Worm (Caenorhabditis elegans) whole organism, dauer: ENCODE measurements around the gene pks-1.

Experiments
- unc-62 ChIP-seq: sonication (generic microtip); optimal IDR thresholded peaks from 2 replicates; lab custom pipeline; 2017; ENCODE audit warnings: missing biosample characterization, missing genetic modification reagents, missing genetic modification characterization

The pks-1 gene

DNA sequence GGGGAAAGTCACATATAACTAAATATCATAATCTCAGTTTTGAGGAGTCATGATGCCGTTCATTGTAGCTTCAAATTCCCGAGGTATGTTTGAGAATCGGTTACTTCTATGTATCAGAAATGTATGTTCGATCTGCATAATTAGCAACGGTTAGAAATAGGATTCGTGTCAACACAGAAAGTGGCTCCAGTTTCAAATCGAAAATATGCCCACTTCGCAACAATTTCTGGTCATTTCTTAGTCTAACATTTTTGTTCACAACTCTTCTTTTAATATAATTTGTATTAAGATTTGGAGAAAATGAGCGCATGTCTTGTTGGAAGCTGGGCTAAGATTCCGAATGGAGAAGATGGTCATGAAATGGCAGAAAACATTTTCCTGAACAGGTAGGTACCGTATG lies at the start of gene pks-1:
pks-1 (plus strand) TSS at position 301 of the 400 bp plus-strand sequence.
- no peak for TF ChIP-seq unc-62 (GFP tag; lab: Kevin White, UChicago)

DNA sequence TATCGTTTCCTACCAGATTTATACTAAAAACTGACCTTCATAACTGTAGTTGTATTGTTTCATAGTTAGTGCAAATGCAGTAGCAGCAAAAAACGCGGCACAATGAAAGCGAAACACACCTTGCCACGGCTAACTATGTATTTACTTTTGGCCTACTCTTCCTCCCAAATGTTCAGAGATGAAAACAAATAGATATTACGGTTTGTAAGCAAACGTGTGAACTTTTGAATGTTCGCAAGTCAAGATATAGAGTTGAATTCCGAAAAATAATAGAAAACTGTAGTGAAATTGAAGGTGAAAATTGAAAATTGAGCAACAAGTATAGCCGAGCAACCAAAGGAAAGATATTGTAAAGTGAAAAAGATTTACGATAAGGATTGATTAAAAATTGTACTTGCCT lies 49.4 kb upstream of the pks-1 start, which contains the start of gene chtl-1:
chtl-1 (minus strand) TSS at position 101 of the 400 bp plus-strand sequence.
- no peak for TF ChIP-seq unc-62 (GFP tag; lab: Kevin White, UChicago)

DNA sequence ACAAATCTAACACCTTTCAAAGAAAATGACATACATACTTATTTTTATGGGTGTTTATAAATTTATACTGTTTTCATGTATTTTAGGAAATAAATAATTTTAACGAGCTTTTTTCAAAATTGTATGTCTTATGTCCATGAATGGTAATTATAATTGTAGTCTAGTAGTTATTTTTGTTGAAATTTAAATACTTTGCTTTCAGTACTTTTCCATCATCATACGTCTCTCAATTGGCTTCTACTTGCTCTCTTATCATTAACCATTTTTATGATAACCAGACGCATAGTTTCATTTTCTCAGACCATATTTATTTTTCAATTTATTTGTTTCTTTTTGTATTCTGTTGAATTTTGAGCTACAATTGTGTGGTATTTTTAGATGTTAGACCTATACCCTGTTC lies 48.2 kb upstream of the pks-1 start, which contains the start of gene F35C8.5:
F35C8.5 (plus strand) TSS at position 377 of the 400 bp plus-strand sequence.
- no peak for TF ChIP-seq unc-62 (GFP tag; lab: Kevin White, UChicago)

DNA sequence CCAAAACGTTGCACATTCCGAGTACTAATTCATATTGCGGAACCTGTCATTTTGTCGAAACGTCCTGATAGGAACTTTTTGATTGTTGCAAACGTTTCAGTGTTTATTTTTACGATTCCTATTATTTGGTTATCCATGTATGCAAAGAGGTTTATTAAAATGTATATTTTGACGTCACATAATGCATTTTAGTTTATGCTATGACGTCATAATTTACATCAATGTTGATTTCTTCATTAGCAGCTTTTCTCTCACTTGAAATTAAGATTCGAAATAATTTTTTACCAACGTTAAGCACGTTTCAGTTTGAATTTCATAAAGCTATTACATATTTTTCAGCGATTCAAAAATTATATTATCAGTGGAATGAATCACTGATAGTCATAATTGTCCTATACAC lies 47.0 kb upstream of the pks-1 start:
- TF ChIP-seq unc-62 (GFP tag; lab: Kevin White, UChicago) = no peak

DNA sequence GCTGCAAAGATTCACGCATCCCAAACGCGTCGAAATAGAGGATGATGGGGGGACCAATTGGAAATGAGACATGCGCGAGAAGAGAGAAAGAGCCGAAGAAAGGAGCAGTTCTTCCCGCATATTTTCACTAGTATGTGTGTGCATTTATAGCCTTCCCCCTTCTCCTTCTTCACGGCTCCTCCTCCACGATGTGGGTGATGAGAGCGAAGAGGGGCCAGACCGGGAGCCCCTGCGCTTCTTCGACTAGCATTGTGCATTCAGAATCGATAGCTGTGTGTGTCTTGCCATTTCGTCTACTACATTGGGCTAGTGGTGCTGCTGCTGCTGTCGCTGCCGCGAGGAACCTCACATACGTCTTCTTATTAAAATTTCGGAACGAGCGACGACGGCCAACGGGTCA lies 45.4 kb upstream of the pks-1 start, which contains the start of gene jkk-1:
jkk-1 (plus strand) TSS at position 249 of the 400 bp plus-strand sequence.
- no peak for TF ChIP-seq unc-62 (GFP tag; lab: Kevin White, UChicago)

- no peak for TF ChIP-seq unc-62 (GFP tag; lab: Kevin White, UChicago)
Measured at ce11 chrX:5370605-5371004, 43.0 kb upstream of the pks-1 start.

DNA sequence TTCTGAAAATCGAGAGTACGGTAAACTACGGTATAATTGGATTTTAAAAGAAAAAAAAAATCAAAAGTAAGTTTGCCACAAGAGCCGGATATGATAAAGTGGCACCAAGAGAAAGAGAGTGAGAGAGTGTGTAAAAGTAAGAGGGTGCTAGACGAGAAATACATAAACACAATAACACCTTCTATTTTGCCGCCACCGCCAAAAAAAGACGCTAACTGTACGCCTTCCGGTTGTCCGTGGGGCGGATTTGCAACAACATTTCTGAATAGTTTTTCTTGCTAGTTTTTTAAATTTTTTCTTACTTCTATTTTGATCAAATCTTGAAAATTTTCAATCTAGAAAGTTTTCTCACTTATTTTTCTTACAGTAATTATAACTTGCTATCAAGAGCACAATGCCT lies 41.0 kb upstream of the pks-1 start, which contains the start of gene F35C8.8:
F35C8.8 (minus strand) TSS at position 2 of the 400 bp plus-strand sequence.
- TF ChIP-seq unc-62 (GFP tag; lab: Kevin White, UChicago) = no peak

DNA sequence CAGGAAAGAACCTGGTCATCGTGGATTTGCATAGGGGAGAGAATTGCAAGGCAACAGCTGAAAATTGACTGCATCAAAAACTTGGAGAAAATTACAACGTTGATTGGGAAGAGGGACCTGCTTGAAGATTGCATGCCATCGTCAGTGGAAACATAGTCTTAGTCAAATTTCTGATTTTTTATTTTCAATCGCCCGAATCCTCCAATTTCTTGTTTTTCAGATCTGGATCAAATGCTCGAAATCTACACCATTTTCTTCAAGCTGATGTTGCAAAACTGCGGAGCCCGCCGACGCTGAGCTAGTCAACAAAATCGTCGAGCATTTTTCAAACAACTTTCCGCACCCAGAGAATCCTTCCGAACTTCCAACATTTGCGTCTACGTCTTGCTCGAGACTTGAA lies 40.0 kb upstream of the pks-1 start:
- no peak for TF ChIP-seq unc-62 (GFP tag; lab: Kevin White, UChicago)

DNA sequence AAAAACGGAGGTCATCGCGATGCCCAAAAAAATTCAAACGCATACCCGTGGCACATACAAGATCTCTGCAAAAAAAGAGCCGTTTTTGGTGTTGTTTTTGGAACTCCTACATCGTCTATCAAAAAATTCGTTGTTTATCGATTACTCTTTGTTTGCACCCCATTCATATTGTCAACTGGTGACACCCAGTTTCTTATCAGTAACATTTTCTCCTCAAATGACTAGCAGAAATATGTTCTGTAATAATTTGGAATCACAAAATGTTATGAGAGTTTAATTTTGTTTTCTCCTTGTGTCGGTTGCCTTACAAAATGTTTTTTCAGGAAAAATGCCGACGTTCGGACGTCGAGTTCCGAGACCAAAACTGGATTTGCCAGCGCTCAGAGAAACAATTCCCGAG lies 38.9 kb upstream of the pks-1 start, which contains the start of gene sek-4:
sek-4 (plus strand) TSS at position 318 of the 400 bp plus-strand sequence.
- TF ChIP-seq unc-62 (GFP tag; lab: Kevin White, UChicago) = no peak

ce11 chrX:5377307-5377706 lies 36.3 kb upstream of the pks-1 start, which contains the start of gene sek-5:
TSS of gene sek-5 (plus strand) at chrX:5377607.
- no peak for TF ChIP-seq unc-62 (GFP tag; lab: Kevin White, UChicago)

- TF ChIP-seq unc-62 (GFP tag; lab: Kevin White, UChicago) = no peak
Measured at ce11 chrX:5382778-5383177, 30.8 kb upstream of the pks-1 start.

ce11 chrX:5386558-5386957 lies 27.1 kb upstream of the pks-1 start, which contains the start of gene kcnl-3:
TSS of gene kcnl-3 (plus strand) at chrX:5386858.
- TF ChIP-seq unc-62 (GFP tag; lab: Kevin White, UChicago) = no peak

ce11 chrX:5387629-5388028 lies 26.0 kb upstream of the pks-1 start:
- TF ChIP-seq unc-62 (GFP tag; lab: Kevin White, UChicago) = no peak

ce11 chrX:5397300-5397699 lies 16.3 kb upstream of the pks-1 start, which contains the start of gene C03F11.2:
TSS of gene C03F11.2 (minus strand) at chrX:5397400.
- TF ChIP-seq unc-62 (GFP tag; lab: Kevin White, UChicago) = no peak

DNA sequence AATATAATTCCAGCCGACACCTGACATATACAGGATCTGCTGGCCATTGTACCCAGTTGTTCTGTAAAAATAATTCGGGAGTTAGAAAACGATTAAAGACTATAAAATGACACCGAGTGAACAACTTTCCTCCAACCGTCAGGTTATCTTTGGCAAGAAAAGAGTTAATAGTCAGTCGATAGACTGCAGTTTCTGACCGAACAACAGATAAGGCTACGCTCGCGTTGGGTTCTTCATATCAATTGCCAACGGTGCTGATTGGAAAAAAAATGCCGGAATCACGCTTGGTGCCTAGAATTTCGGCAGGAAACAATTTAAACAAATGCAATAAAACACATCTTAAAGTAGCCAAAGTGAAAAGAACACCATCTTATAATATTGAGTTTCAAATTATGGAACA lies 13.1 kb upstream of the pks-1 start, which contains the start of gene scav-1:
scav-1 (minus strand) TSS at position 61 of the 400 bp plus-strand sequence.
- no peak for TF ChIP-seq unc-62 (GFP tag; lab: Kevin White, UChicago)

ce11 chrX:5406345-5406744 lies 7.3 kb upstream of the pks-1 start, which contains the start of gene C03F11.4:
TSS of gene C03F11.4 (minus strand) at chrX:5406445.
- no peak for TF ChIP-seq unc-62 (GFP tag; lab: Kevin White, UChicago)

ce11 chrX:5407271-5407670 lies 6.3 kb upstream of the pks-1 start:
- TF ChIP-seq unc-62 (GFP tag; lab: Kevin White, UChicago) = no peak
